Worm (Caenorhabditis elegans) whole organism, midembryonic: ENCODE measurements around the gene R13H9.6.
A peak's percentile ranks its signal among the peaks of the same experiment; 100 is the strongest.

Experiments used
- T22C8.4 ChIP-seq: fragments of 200-800 bp; sonication (Bioruptor generic); IDR thresholded peaks from 2 replicates; pipeline ENCODE4 v1.3.6; 2022; ENCODE audit warnings: missing genetic modification characterization, missing compliant biosample characterization
- cog-1 ChIP-seq: sonication (generic microtip); optimal IDR thresholded peaks from 2 replicates; lab custom pipeline; 2016; ENCODE audit warnings: missing genetic modification characterization, missing compliant biosample characterization
- flt-1 ChIP-seq: fragments of 200-800 bp; sonication (Bioruptor generic); IDR thresholded peaks from 2 replicates; pipeline ENCODE4 v1.3.6; 2022; ENCODE audit warnings: missing genetic modification characterization, missing compliant biosample characterization
- klf-2 ChIP-seq: fragments of 200-800 bp; sonication (Bioruptor generic); conservative IDR thresholded peaks from 2 replicates; pipeline ENCODE4 v1.3.6; 2022; ENCODE audit warnings: missing genetic modification reagents, missing genetic modification characterization, missing compliant biosample characterization
- med-1 ChIP-seq: sonication (generic microtip); optimal IDR thresholded peaks from 2 replicates; lab custom pipeline; 2017; ENCODE audit warnings: missing genetic modification characterization, mild to moderate bottlenecking, missing compliant biosample characterization, antibody characterized with exemption, missing genetic modification reagents; ENCODE audit not compliant: insufficient read depth
- tab-1 ChIP-seq: fragments of 200-800 bp; sonication (Bioruptor generic); IDR thresholded peaks from 2 replicates; pipeline ENCODE4 v1.3.6; 2022; ENCODE audit warnings: missing genetic modification characterization, missing compliant biosample characterization
- ztf-23 ChIP-seq: fragments of 200-800 bp; sonication (Bioruptor generic); IDR thresholded peaks from 2 replicates; pipeline ENCODE4 v1.3.6; 2022; ENCODE audit warnings: missing genetic modification reagents, missing genetic modification characterization, missing compliant biosample characterization
- ztf-29 ChIP-seq: fragments of 200-800 bp; sonication (Bioruptor generic); IDR thresholded peaks from 2 replicates; pipeline ENCODE4 v1.3.6; 2022; ENCODE audit warnings: missing genetic modification reagents, missing genetic modification characterization, missing compliant biosample characterization

- TF ChIP-seq tab-1 (GFP tag; lab: Robert Waterston, UW): no peak
- TF ChIP-seq ztf-23 (GFP tag; lab: Robert Waterston, UW): no peak
- no peak for TF ChIP-seq med-1 (GFP tag; lab: Kevin White, UChicago)
- TF ChIP-seq T22C8.4 (GFP tag; lab: Robert Waterston, UW): no peak
- peak; percentile 2 for TF ChIP-seq cog-1 (tag; lab: Kevin White, UChicago)
- TF ChIP-seq flt-1 (GFP tag; lab: Robert Waterston, UW): no peak
- TF ChIP-seq ztf-29 (GFP tag; lab: Robert Waterston, UW): no peak
- no peak for TF ChIP-seq klf-2 (GFP tag; lab: Robert Waterston, UW)
These were observed 10.4 kb upstream of the R13H9.6 start for ce11 chrIV:5078846-5079245.
